Fruit fly (Drosophila melanogaster) whole organism, pupa: Measurements from ENCODE around the gene ova.

Experiments used
- CG10348 ChIP-seq: fragments of 200-800 bp; sonication (Bioruptor generic); IDR thresholded peaks from 2 replicates; pipeline ENCODE4 v1.3.6; 2022; ENCODE audit warnings: missing biosample characterization, missing genetic modification characterization
- CG12605 ChIP-seq: fragments of 200-800 bp; sonication (Bioruptor generic); IDR thresholded peaks from 2 replicates; pipeline ENCODE4 v1.3.6; 2022; ENCODE audit warnings: missing biosample characterization, missing genetic modification characterization
- CG13204 ChIP-seq: fragments of 200-800 bp; sonication (Bioruptor generic); optimal IDR thresholded peaks from 2 replicates; lab custom pipeline; 2018; ENCODE audit warnings: missing biosample characterization, mild to moderate bottlenecking, missing genetic modification characterization, moderate library complexity
- CG14655 ChIP-seq: fragments of 200-800 bp; sonication (Bioruptor generic); optimal IDR thresholded peaks from 3 replicates; lab custom pipeline; 2017; ENCODE audit warnings: mild to moderate bottlenecking, missing biosample characterization, missing genetic modification reagents, missing genetic modification characterization
- CG15710 ChIP-seq: fragments of 200-800 bp; sonication (Bioruptor generic); optimal IDR thresholded peaks from 2 replicates; lab custom pipeline; 2018; ENCODE audit warnings: missing biosample characterization, mild to moderate bottlenecking, missing genetic modification characterization, moderate library complexity
- CG17806 ChIP-seq: fragments of 200-800 bp; sonication (Bioruptor generic); optimal IDR thresholded peaks from 2 replicates; lab custom pipeline; 2018; ENCODE audit warnings: missing biosample characterization, mild to moderate bottlenecking, missing genetic modification characterization, moderate library complexity
- CG32121 ChIP-seq: fragments of 200-800 bp; sonication (Bioruptor generic); IDR thresholded peaks from 2 replicates; pipeline ENCODE4 v1.3.6; 2022; ENCODE audit warnings: missing biosample characterization, missing genetic modification characterization
- CG4496 ChIP-seq: fragments of 200-800 bp; sonication (Bioruptor generic); IDR thresholded peaks from 3 replicates; pipeline ENCODE4 v1.3.6; 2022; ENCODE audit warnings: missing biosample characterization, missing genetic modification characterization
- CG8159 ChIP-seq: fragments of 200-800 bp; sonication (Bioruptor generic); optimal IDR thresholded peaks from 3 replicates; lab custom pipeline; 2018; ENCODE audit warnings: missing biosample characterization, mild to moderate bottlenecking, missing genetic modification characterization, moderate library complexity
- CG8301 ChIP-seq: fragments of 200-800 bp; sonication (Bioruptor generic); optimal IDR thresholded peaks from 2 replicates; lab custom pipeline; 2018; ENCODE audit warnings: missing biosample characterization, mild to moderate bottlenecking, missing genetic modification characterization
- CG9948 ChIP-seq: fragments of 200-800 bp; sonication (Bioruptor generic); optimal IDR thresholded peaks from 2 replicates; lab custom pipeline; 2018; ENCODE audit warnings: missing biosample characterization, mild to moderate bottlenecking, missing genetic modification characterization, moderate library complexity
- D1 ChIP-seq: fragments of 200-800 bp; sonication (Bioruptor generic); optimal IDR thresholded peaks from 2 replicates; lab custom pipeline; 2018; ENCODE audit warnings: missing biosample characterization, mild to moderate bottlenecking, missing genetic modification characterization, moderate library complexity
- EcR ChIP-seq: fragments of 200-800 bp; sonication (Bioruptor generic); optimal IDR thresholded peaks from 3 replicates; lab custom pipeline; 2019; ENCODE audit warnings: missing biosample characterization, missing genetic modification characterization, mild to moderate bottlenecking, moderate library complexity, missing genetic modification reagents
- Ets98B ChIP-seq: fragments of 200-800 bp; sonication (Bioruptor generic); IDR thresholded peaks from 2 replicates; pipeline ENCODE4 v1.3.6; 2022; ENCODE audit warnings: missing biosample characterization, missing genetic modification characterization
- Pif1A ChIP-seq: fragments of 200-800 bp; sonication (Bioruptor generic); optimal IDR thresholded peaks from 3 replicates; lab custom pipeline; 2016; ENCODE audit warnings: missing biosample characterization, missing genetic modification characterization
- Pif1B ChIP-seq: fragments of 200-800 bp; sonication (Bioruptor generic); optimal IDR thresholded peaks from 3 replicates; lab custom pipeline; 2016; ENCODE audit warnings: missing biosample characterization, missing genetic modification characterization
- Snoo ChIP-seq: fragments of 200-800 bp; sonication (Bioruptor generic); optimal IDR thresholded peaks from 3 replicates; lab custom pipeline; 2017; ENCODE audit warnings: missing biosample characterization, mild to moderate bottlenecking, missing genetic modification characterization, inconsistent platforms
- gl ChIP-seq: fragments of 200-800 bp; sonication (Bioruptor generic); optimal IDR thresholded peaks from 2 replicates; lab custom pipeline; 2018; ENCODE audit warnings: missing biosample characterization, mild to moderate bottlenecking, missing genetic modification characterization
- rn ChIP-seq: fragments of 200-800 bp; sonication (Bioruptor generic); IDR thresholded peaks from 2 replicates; pipeline ENCODE4 v1.3.6; 2022; ENCODE audit warnings: missing biosample characterization, missing genetic modification characterization

The ova gene

DNA sequence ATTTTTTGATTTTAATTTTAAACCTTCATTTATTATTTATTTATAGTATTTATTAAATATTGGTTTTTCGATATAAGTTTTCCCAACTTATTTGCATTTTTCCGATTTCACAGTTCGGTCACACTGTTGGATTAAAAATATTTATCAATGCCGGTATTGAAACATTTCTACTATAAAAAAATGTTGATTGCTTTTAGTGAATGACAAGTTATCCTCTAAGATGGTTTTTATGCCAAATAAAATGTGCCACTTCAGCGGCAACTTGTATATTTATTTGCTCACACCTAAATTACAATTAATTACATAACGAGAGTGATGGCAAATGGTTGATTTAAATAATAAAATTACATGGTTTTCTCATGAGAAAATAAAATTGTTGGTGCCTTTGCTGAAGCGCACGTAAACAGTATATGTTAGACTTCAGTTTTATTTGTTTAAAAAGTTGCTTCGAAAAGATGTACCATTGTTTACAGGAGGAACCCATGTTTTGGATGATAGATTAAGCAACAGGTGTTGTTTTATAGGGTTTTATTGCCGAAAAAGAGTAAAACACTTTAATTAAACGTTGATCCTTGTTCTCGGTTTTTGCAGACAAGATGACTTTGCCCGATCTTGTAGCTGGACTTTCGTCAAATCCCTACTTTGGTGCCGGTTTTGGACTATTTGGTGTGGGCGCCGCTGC, 8.8 kb downstream of the ova start, which contains the start of gene Bcs1:
Bcs1 (plus strand) TSS at position 108 of the 682 bp plus-strand sequence.
- TF ChIP-seq D1 (tag; lab: Kevin White, UChicago) (peak; percentile 25), Snoo (tag; lab: Kevin White, UChicago) (no peak)

DNA sequence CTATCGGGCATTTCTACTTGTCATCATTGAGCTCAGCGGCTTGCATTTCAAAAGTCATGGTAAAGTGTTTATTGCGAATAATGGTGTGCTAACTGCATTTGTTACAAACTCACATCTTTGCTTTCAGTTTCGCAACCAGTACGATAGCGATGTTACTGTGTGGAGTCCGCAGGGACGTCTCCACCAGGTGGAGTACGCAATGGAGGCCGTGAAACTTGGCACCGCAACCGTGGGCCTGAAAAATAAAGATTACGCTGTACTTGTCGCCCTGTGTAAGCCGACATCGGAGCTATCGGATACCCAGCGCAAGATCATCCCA, 10.1 kb downstream of the ova start:
- no peak for TF ChIP-seq Snoo (tag; lab: Kevin White, UChicago)
- TF ChIP-seq, all 21 proteins: peak for 0

DNA sequence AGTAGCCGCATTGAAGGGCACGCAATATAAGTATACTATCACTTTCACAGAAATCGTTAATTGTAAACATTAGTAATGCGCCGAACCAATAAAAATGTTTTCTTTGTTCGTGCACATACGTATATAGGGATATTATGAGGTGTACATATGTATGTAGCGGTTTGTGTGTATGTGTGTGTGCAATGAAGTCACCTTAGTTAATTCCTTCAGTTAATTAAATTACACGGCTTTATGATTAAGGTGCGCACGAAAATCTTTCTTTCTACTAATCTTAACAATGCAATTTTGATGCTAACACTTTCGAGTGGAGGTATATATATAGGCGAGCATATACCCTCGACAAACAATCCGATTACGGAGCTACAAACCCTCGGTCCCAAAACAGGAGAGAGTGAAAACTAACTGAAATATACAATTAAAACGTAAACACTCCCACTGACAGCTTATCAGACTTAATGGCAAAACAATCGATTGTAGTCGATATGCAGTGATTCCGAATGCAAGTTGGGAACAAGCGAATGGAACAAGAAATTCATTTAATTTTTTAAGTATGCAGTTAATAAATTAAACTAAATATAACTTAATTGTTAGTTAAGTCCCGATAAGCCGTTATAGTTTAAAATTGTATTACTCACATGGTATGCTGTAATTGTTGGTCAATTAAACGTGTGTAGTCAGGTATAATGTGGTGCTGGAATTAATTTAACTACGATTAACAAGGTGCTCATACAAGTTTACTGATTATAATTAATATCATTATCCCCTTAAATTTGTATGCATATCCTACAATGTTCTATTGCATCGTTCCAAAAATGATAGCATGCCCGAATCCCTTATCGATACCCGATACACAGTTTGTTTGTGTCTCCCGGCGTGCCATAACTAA, 10.7 kb downstream of the ova start, which contains the start of the genes Npc1a and Prosalpha6:
Npc1a (minus strand) TSS at position 716 of the 886 bp plus-strand sequence.
Prosalpha6 (plus strand) TSS at position 851 of the 886 bp plus-strand sequence.
- TF ChIP-seq CG15710 (tag; lab: Kevin White, UChicago) (peak; percentile 31), rn (GFP tag; lab: Robert Waterston, UW) (no peak)

DNA sequence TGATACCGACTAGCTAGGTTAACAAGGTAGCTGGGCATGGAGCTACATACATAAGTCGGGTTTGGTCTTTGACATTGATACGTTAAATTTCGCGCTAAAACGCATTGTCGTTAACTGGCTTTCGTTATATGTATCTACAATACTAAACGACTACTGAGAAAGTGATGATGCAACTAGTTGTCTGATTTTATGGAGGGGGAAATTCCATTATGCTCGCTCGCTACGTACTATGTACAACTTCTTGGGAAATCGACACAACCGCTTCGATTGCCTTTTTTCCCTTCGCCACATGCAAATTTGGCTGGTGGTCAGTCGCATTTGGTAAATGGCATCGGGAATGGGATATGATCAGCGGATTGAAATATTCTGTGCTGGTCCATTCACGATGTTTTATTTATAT, 11.5 kb downstream of the ova start:
- TF ChIP-seq CG32121 (GFP tag; lab: Robert Waterston, UW) = no peak

DNA sequence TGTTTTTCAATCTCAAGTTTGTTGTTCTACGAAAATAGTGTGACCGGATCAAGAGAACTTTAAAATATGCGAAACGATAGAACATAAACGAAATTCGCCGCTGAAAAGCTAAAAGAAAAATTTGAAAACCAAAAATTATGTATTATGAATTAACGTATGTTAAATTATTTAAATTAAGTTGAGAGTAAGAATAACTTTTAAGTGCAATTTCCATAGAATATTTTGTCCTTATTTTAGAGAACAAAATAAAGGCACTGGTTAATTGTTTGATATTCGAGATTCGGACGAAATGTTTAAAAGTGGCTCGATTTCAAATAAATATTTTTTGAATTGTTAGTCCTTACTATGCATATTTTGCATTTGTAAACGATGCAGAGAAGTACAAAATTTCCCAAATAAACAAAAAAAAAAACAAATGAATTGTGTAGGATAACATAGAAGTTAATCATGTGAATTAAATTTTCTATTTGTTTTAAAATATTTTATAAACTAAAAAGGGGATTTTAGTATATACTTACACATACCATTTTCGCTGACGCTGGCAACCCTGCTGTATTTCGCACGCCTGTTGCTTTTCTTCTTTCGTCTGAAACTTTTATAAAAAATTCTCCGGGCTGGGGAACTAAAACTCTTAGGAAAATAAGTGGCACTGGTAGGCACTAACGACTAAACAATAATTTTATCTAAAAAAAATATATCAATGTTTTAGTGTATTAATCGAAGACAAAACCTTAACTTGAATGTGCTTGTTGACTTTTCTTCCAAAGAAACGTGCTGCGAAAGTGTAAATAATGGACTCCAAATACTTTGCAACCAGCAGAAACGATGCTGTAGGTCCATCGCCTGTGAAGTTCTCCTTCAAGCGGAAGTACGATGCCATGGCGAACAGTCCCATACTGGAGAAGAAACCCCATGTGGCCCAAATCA, 20.6 kb downstream of the ova start, which contains the start of the genes CG5727 and ath:
CG5727 (minus strand) TSS at position 51 of the 927 bp plus-strand sequence.
ath (plus strand) TSS at position 513 of the 927 bp plus-strand sequence.
- TF ChIP-seq CG17806 (tag; lab: Kevin White, UChicago) (peak; percentile 10), rn (GFP tag; lab: Robert Waterston, UW) (no peak), EcR (GFP tag; lab: Kevin White, UChicago) (no peak)

DNA sequence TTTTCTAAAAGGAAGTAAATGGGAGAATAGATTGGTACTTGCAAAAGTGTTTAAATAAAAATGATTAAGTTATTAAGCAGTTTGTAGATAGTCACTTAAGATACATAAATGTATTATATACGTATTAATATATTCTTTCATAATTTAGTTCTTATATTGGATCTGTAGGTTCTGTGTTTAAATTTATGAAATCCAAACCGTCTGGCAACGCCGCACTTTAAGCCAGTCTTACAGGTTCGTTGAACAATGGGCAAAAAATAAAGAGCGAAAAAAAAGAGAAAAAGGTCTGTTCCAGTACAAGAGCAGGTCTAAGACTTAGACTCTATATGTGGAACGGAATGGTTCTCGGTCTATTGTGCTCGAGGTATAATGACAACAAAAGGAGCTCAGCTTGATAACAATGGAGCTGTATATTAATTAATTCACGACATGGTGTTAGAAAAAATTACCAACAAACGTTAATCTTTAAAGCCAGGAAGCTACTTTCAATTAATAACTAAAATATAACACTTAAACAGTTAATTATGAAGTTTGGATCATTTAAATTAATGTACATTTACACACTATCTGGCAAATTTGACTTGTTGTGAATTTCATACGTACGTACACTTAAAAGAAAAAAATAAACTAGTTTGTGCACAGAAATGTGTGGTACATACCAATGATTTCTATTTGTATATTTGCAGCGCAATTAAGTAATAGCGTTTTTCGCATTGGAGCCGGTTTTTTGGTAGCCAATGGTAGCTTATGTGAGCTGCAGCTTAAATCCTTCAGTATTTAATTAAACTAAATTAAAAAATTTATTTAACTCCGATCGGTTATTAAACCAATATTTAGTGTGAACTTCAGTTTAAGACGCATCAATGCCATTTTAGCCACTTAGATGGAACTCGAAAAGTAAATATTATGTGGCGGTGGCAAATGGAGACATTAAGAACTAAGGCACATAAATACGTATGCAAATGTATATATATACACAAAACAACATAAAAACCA, 22.4 kb downstream of the ova start, which contains the start of gene CG5731:
CG5731 (minus strand) TSS at position 946 of the 996 bp plus-strand sequence.
- TF ChIP-seq rn (GFP tag; lab: Robert Waterston, UW) = no peak
- TF ChIP-seq CG12605 (GFP tag; lab: Robert Waterston, UW) = 0 out of 2 replicates have a peak, but pooled peaks have one; percentile 21
- no peak for TF ChIP-seq CG8159
- TF ChIP-seq CG17806 (tag; lab: Kevin White, UChicago) = no peak
- no peak for TF ChIP-seq Ets98B
- TF ChIP-seq CG32121 (GFP tag; lab: Robert Waterston, UW) = 0 out of 2 replicates have a peak, but pooled peaks have one; percentile 16
- TF ChIP-seq EcR (GFP tag; lab: Kevin White, UChicago) = peak; percentile 64

DNA sequence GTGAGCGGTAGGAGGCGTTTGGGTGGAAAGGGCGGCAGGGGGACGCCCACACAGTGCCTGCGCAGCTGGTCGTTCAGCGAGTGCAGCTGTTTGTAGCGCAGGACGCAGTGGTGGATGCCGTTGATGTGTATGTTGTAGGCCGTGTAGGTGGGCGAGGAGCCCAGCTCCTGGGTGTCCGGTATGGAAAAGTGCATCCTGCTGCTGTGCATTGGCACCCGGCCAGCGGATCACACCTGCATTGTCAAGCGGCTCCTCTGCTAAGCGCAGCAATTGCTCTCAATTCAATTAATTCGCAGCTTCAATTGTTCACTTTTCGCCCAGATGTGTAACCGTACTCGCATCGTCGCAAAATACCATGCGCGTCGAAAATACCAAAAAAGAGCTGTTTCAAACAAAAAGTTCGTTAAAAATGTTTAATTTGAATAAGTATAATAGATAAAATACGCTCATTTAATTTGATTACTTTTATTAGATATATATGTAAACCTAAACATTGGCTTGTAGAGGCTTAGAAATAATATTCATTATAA, 24.8 kb downstream of the ova start, which contains the start of gene Snx17:
Snx17 (minus strand) TSS at position 329 of the 530 bp plus-strand sequence.
- no peak for TF ChIP-seq CG12605 (GFP tag; lab: Robert Waterston, UW)
- TF ChIP-seq CG15710 (tag; lab: Kevin White, UChicago) = no peak
- TF ChIP-seq CG4496 (GFP tag; lab: Robert Waterston, UW) = no peak
- TF ChIP-seq CG32121 (GFP tag; lab: Robert Waterston, UW) = no peak
- TF ChIP-seq rn (GFP tag; lab: Robert Waterston, UW) = no peak
- TF ChIP-seq CG17806 (tag; lab: Kevin White, UChicago) = no peak
- TF ChIP-seq CG8159 = no peak
- no peak for TF ChIP-seq CG8301 (tag; lab: Kevin White, UChicago)
- no peak for TF ChIP-seq CG10348 (GFP tag; lab: Robert Waterston, UW)
- no peak for TF ChIP-seq gl (tag; lab: Kevin White, UChicago)
- TF ChIP-seq EcR (GFP tag; lab: Kevin White, UChicago) = no peak
- TF ChIP-seq CG13204 (GFP tag; lab: Kevin White, UChicago) = no peak
- TF ChIP-seq D1 (tag; lab: Kevin White, UChicago) = no peak
- no peak for TF ChIP-seq Pif1A (GFP tag; lab: Kevin White, UChicago)
- no peak for TF ChIP-seq Snoo (tag; lab: Kevin White, UChicago)
- TF ChIP-seq Ets98B = no peak
- TF ChIP-seq CG14655 (GFP tag; lab: Kevin White, UChicago) = no peak
- TF ChIP-seq Pif1B = no peak
- no peak for TF ChIP-seq CG9948
